Fruit fly (Drosophila melanogaster) whole organism, embryonic: Measurements from ENCODE around the gene Neurl4.
A peak's percentile ranks its signal among the peaks of the same experiment; 100 is the strongest.

ENCODE experiments used
- Bgb ChIP-seq: fragments of 200-800 bp; sonication (Bioruptor generic); IDR thresholded peaks from 2 replicates; pipeline ENCODE4 v1.3.6; 2022; ENCODE audit warnings: missing biosample characterization, missing genetic modification characterization; ENCODE audit not compliant: partially characterized antibody
- BtbVII ChIP-seq: fragments of 200-800 bp; sonication (Bioruptor generic); optimal IDR thresholded peaks from 3 replicates; lab custom pipeline; 2017; ENCODE audit warnings: missing biosample characterization, mild to moderate bottlenecking, missing genetic modification characterization
- CG10431 ChIP-seq: fragments of 200-800 bp; sonication (Bioruptor generic); optimal IDR thresholded peaks from 3 replicates; lab custom pipeline; 2018; ENCODE audit warnings: missing biosample characterization, mild to moderate bottlenecking, missing genetic modification characterization
- CG11247 ChIP-seq: fragments of 200-800 bp; sonication (Bioruptor generic); IDR thresholded peaks from 2 replicates; pipeline ENCODE4 v1.3.6; 2022; ENCODE audit warnings: missing biosample characterization, missing genetic modification characterization
- CG12744 ChIP-seq: fragments of 200-800 bp; sonication (Bioruptor generic); optimal IDR thresholded peaks from 2 replicates; lab custom pipeline; 2016; ENCODE audit warnings: missing biosample characterization, missing genetic modification characterization
- CG14441 ChIP-seq: fragments of 200-800 bp; sonication (Bioruptor generic); IDR thresholded peaks from 2 replicates; pipeline ENCODE4 v1.3.6; 2022; ENCODE audit warnings: missing biosample characterization, missing genetic modification characterization
- CG15479 ChIP-seq: fragments of 200-800 bp; sonication (Bioruptor generic); optimal IDR thresholded peaks from 3 replicates; lab custom pipeline; 2019; ENCODE audit warnings: missing biosample characterization, mild to moderate bottlenecking, missing genetic modification characterization, moderate library complexity
- CG1603 ChIP-seq: fragments of 200-800 bp; sonication (Bioruptor generic); optimal IDR thresholded peaks from 2 replicates; lab custom pipeline; 2019; ENCODE audit warnings: missing biosample characterization, mild to moderate bottlenecking, missing genetic modification characterization, moderate library complexity
- CG17361 ChIP-seq: fragments of 200-800 bp; sonication (Bioruptor generic); IDR thresholded peaks from 3 replicates; pipeline ENCODE4 v1.3.6; 2022; ENCODE audit warnings: missing biosample characterization, missing genetic modification characterization
- CG1792 ChIP-seq: fragments of 200-800 bp; sonication (Bioruptor generic); optimal IDR thresholded peaks from 2 replicates; lab custom pipeline; 2016; ENCODE audit warnings: missing biosample characterization, missing genetic modification characterization
- CG30020 ChIP-seq: fragments of 200-800 bp; optimal IDR thresholded peaks from 2 replicates; lab custom pipeline; 2019; ENCODE audit warnings: missing biosample characterization, mild to moderate bottlenecking, missing genetic modification characterization, moderate library complexity
- CG33557 ChIP-seq: fragments of 200-800 bp; sonication (Bioruptor generic); optimal IDR thresholded peaks from 2 replicates; lab custom pipeline; 2019; ENCODE audit warnings: missing biosample characterization, mild to moderate bottlenecking, missing genetic modification characterization, moderate library complexity
- CG3407 ChIP-seq: fragments of 200-800 bp; sonication (Bioruptor generic); optimal IDR thresholded peaks from 2 replicates; lab custom pipeline; 2018; ENCODE audit warnings: missing biosample characterization, mild to moderate bottlenecking, missing genetic modification characterization
- CG34422 ChIP-seq: fragments of 200-800 bp; sonication (Bioruptor generic); IDR thresholded peaks from 3 replicates; pipeline ENCODE4 v1.3.6; 2022; ENCODE audit warnings: missing biosample characterization, missing genetic modification characterization
- CG4707 ChIP-seq: fragments of 200-800 bp; sonication (Bioruptor generic); optimal IDR thresholded peaks from 2 replicates; lab custom pipeline; 2018; ENCODE audit warnings: missing biosample characterization, mild to moderate bottlenecking, missing genetic modification characterization, moderate library complexity
- CG7556 ChIP-seq: fragments of 200-800 bp; sonication (Bioruptor generic); optimal IDR thresholded peaks from 2 replicates; lab custom pipeline; 2017; ENCODE audit warnings: missing biosample characterization, mild to moderate bottlenecking, missing genetic modification characterization
- CG7839 ChIP-seq: fragments of 200-800 bp; sonication (Bioruptor generic); optimal IDR thresholded peaks from 3 replicates; lab custom pipeline; 2018; ENCODE audit warnings: missing biosample characterization, mild to moderate bottlenecking, missing genetic modification characterization, moderate library complexity
- CG8089 ChIP-seq: fragments of 200-800 bp; sonication (Bioruptor generic); optimal IDR thresholded peaks from 3 replicates; lab custom pipeline; 2016; ENCODE audit warnings: missing biosample characterization, missing genetic modification characterization
- CG9215 ChIP-seq: fragments of 200-800 bp; sonication (Bioruptor generic); IDR thresholded peaks from 2 replicates; pipeline ENCODE4 v1.3.6; 2022; ENCODE audit warnings: missing biosample characterization, missing genetic modification characterization
- CG9437 ChIP-seq: fragments of 200-800 bp; sonication (Bioruptor generic); optimal IDR thresholded peaks from 2 replicates; lab custom pipeline; 2018; ENCODE audit warnings: missing biosample characterization, mild to moderate bottlenecking, missing genetic modification characterization
- Chrac-16 ChIP-seq: fragments of 200-800 bp; sonication (Bioruptor generic); optimal IDR thresholded peaks from 3 replicates; lab custom pipeline; 2016; ENCODE audit warnings: missing biosample characterization, missing genetic modification characterization
- D ChIP-seq, 2 experiments: fragments of 200-800 bp in 1 of 2; fragments of >200 bp in 1 of 2; sonication (Bioruptor generic) in 1 of 2; optimal IDR thresholded peaks; 2 replicates in 1 of 2; 3 replicates in 1 of 2; lab custom pipeline; 2017; ENCODE audit warnings: mild to moderate bottlenecking in 1 of 2, missing biosample characterization in 1 of 2, missing genetic modification characterization in 1 of 2, missing genetic modification reagents in 1 of 2
- Dek ChIP-seq: fragments of 200-800 bp; sonication (Bioruptor generic); optimal IDR thresholded peaks from 3 replicates; lab custom pipeline; 2019; ENCODE audit warnings: missing biosample characterization, mild to moderate bottlenecking, missing genetic modification characterization, moderate library complexity
- Dip2 ChIP-seq: fragments of 200-800 bp; sonication (Bioruptor generic); IDR thresholded peaks from 2 replicates; pipeline ENCODE4 v1.3.6; 2022; ENCODE audit warnings: missing biosample characterization, missing genetic modification characterization
- Doc2 ChIP-seq: fragments of 200-800 bp; sonication (Bioruptor generic); IDR thresholded peaks from 2 replicates; pipeline ENCODE4 v1.3.6; 2022; ENCODE audit warnings: missing biosample characterization, missing genetic modification characterization
- E2f1 ChIP-seq: fragments of 200-800 bp; sonication (Bioruptor generic); IDR thresholded peaks from 2 replicates; pipeline ENCODE4 v1.3.6; 2022; ENCODE audit warnings: missing biosample characterization, missing genetic modification characterization
- HLHmδ ChIP-seq: fragments of 200-800 bp; sonication (Bioruptor generic); optimal IDR thresholded peaks from 2 replicates; lab custom pipeline; 2018; ENCODE audit warnings: missing biosample characterization, mild to moderate bottlenecking, missing genetic modification characterization, moderate library complexity
- Hand ChIP-seq: fragments of 200-800 bp; sonication (Bioruptor generic); optimal IDR thresholded peaks from 2 replicates; lab custom pipeline; 2017; ENCODE audit warnings: mild to moderate bottlenecking, missing biosample characterization, missing genetic modification reagents, missing genetic modification characterization
- Jarid2 ChIP-seq: fragments of 200-800 bp; sonication (Bioruptor generic); optimal IDR thresholded peaks from 3 replicates; lab custom pipeline; 2017; ENCODE audit warnings: mild to moderate bottlenecking, missing biosample characterization, missing genetic modification reagents, missing genetic modification characterization
- Nf-YA ChIP-seq: fragments of 200-800 bp; sonication (Bioruptor generic); IDR thresholded peaks from 2 replicates; pipeline ENCODE4 v1.3.6; 2022; ENCODE audit warnings: missing biosample characterization, missing genetic modification characterization
- Nf-YC ChIP-seq: fragments of 200-800 bp; optimal IDR thresholded peaks from 3 replicates; lab custom pipeline; 2019; ENCODE audit warnings: missing biosample characterization, mild to moderate bottlenecking, missing genetic modification characterization, moderate library complexity
- Pdp1 ChIP-seq, 2 experiments: fragments of 200-800 bp; sonication (Bioruptor generic); optimal IDR thresholded peaks; 3 replicates each; lab custom pipeline; 2016; ENCODE audit warnings: missing biosample characterization in 2 of 2, missing genetic modification characterization in 2 of 2, mild to moderate bottlenecking in 1 of 2, moderate library complexity in 1 of 2
- Stat92E ChIP-seq, 3 experiments: fragments of >200 bp in 2 of 3; fragments of 200-800 bp in 1 of 3; sonication (Bioruptor generic) in 1 of 3; optimal IDR thresholded peaks; 2 replicates each; lab custom pipeline; 2017 to 2019; ENCODE audit warnings: missing biosample characterization in 3 of 3, missing genetic modification characterization in 3 of 3, mild to moderate bottlenecking in 1 of 3, moderate library complexity in 1 of 3
- cad ChIP-seq: fragments of >200 bp; optimal IDR thresholded peaks from 2 replicates; lab custom pipeline; 2017; ENCODE audit warnings: missing biosample characterization, missing genetic modification characterization
- croc ChIP-seq: fragments of 200-800 bp; sonication (Bioruptor generic); conservative IDR thresholded peaks from 3 replicates; pipeline ENCODE4 v1.3.6; 2022; ENCODE audit warnings: missing biosample characterization, missing genetic modification characterization
- crol ChIP-seq: fragments of 200-800 bp; sonication (Bioruptor generic); IDR thresholded peaks from 2 replicates; pipeline ENCODE4 v1.3.6; 2022; ENCODE audit warnings: missing biosample characterization, missing genetic modification characterization
- dysf ChIP-seq: fragments of 200-800 bp; sonication (Bioruptor generic); IDR thresholded peaks from 3 replicates; pipeline ENCODE4 v1.3.6; 2022; ENCODE audit warnings: missing biosample characterization, missing genetic modification characterization
- hth ChIP-seq: fragments of >200 bp; optimal IDR thresholded peaks from 2 replicates; lab custom pipeline; 2017; ENCODE audit warnings: inconsistent platforms
- jigr1 ChIP-seq: fragments of 200-800 bp; sonication (Bioruptor generic); IDR thresholded peaks from 3 replicates; pipeline ENCODE4 v1.3.6; 2022; ENCODE audit warnings: missing biosample characterization, missing genetic modification characterization
- kay ChIP-seq: fragments of 200-800 bp; sonication (Bioruptor generic); optimal IDR thresholded peaks from 2 replicates; lab custom pipeline; 2016; ENCODE audit warnings: missing biosample characterization, missing genetic modification characterization
- odd ChIP-seq: fragments of 200-800 bp; sonication (Bioruptor generic); optimal IDR thresholded peaks from 2 replicates; lab custom pipeline; 2017; ENCODE audit warnings: missing biosample characterization, mild to moderate bottlenecking, missing genetic modification characterization
- pb ChIP-seq: fragments of 200-800 bp; sonication (Bioruptor generic); optimal IDR thresholded peaks from 3 replicates; lab custom pipeline; 2016; ENCODE audit warnings: missing biosample characterization, missing genetic modification characterization
- pita ChIP-seq: fragments of 200-800 bp; sonication (Bioruptor generic); optimal IDR thresholded peaks from 2 replicates; lab custom pipeline; 2017; ENCODE audit warnings: missing biosample characterization, mild to moderate bottlenecking, missing genetic modification characterization
- psq ChIP-seq: fragments of 200-800 bp; sonication (Bioruptor generic); optimal IDR thresholded peaks from 2 replicates; lab custom pipeline; 2017; ENCODE audit warnings: missing biosample characterization, missing genetic modification characterization
- so ChIP-seq: fragments of 200-800 bp; sonication (Bioruptor generic); IDR thresholded peaks from 3 replicates; pipeline ENCODE4 v1.3.6; 2022; ENCODE audit warnings: missing biosample characterization, missing genetic modification characterization
- stwl ChIP-seq: fragments of 200-800 bp; sonication (Bioruptor generic); optimal IDR thresholded peaks from 3 replicates; lab custom pipeline; 2018; ENCODE audit warnings: missing biosample characterization, mild to moderate bottlenecking, missing genetic modification characterization, moderate library complexity
- tap ChIP-seq: fragments of 200-800 bp; optimal IDR thresholded peaks from 3 replicates; lab custom pipeline; 2019; ENCODE audit warnings: missing biosample characterization, mild to moderate bottlenecking, missing genetic modification characterization, moderate library complexity
- tx ChIP-seq: fragments of 200-800 bp; sonication (Bioruptor generic); optimal IDR thresholded peaks from 2 replicates; lab custom pipeline; 2016; ENCODE audit warnings: missing biosample characterization, missing genetic modification characterization
- z ChIP-seq: fragments of 200-800 bp; sonication (Bioruptor generic); IDR thresholded peaks from 3 replicates; pipeline ENCODE4 v1.3.6; 2022; ENCODE audit warnings: missing biosample characterization, missing genetic modification characterization

The Neurl4 gene

DNA sequence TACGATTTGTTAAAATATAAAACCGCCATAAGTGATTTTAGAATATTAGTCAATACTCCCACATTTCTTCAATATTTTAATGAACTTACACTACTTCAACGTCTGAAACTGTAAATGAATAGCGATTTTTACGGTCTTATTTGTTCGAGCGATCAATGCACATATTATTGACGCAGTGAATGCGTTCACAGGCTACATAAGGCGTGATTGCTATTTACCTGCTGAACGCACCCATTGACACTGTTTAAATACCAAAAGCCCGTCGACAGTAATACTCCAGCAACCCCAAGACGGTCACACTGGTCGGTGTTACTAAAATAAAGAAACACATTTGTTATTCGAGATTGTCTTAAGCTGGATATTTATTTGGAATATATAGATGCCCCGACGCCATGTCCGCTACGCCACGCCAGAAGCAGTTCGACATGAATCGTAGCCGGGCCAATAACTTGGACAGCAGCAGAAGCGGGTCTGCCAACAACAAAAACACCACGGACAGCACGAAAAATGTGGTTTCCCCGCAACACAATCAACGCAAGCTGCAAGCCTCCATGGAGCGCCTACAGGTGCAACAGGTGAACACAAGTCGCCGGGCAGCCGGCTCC, 1.4 kb upstream of the Neurl4 start, which contains the start of gene CG6833 (continued):
- TF ChIP-seq Nf-YC (tag; lab: Kevin White, UChicago) (peak; percentile 50), Dip2 (no peak), BtbVII (GFP tag; lab: Kevin White, UChicago) (no peak), CG3407 (GFP tag; lab: Kevin White, UChicago) (no peak), CG7839 (tag; lab: Kevin White, UChicago) (peak; percentile 67), crol (GFP tag; lab: Robert Waterston, UW) (no peak), dysf (GFP tag; lab: Robert Waterston, UW) (peak; percentile 81), Stat92E (GFP tag; optimal IDR thresholded peaks at IDR 0.05; lab: Kevin White, UChicago) (no peak), odd (no peak), D (optimal IDR thresholded peaks at IDR 0.05; lab: Kevin White, UChicago) (no peak), D (GFP tag; optimal IDR thresholded peaks at IDR 0.05; lab: Kevin White, UChicago) (peak; percentile 58), CG30020 (tag; lab: Kevin White, UChicago) (peak; percentile 61), Dek (tag; lab: Kevin White, UChicago) (peak; percentile 37), Chrac-16 (peak; percentile 51), croc (GFP tag; lab: Robert Waterston, UW) (peak; percentile 53; the same call in 2 of the 3 replicates), so (GFP tag; lab: Robert Waterston, UW) (peak; percentile 71; the same call in 1 of the 3 replicates), CG1603 (tag; lab: Kevin White, UChicago) (peak; percentile 83), CG12744 (GFP tag; lab: Kevin White, UChicago) (peak; percentile 38), cad (no peak), pb (GFP tag; lab: Kevin White, UChicago) (peak; percentile 77), kay (GFP tag; lab: Kevin White, UChicago) (peak; percentile 33), CG1792 (GFP tag; lab: Kevin White, UChicago) (peak; percentile 70), tx (peak; percentile 42), Pdp1 (GFP tag; optimal IDR thresholded peaks at IDR 0.05; lab: Kevin White, UChicago) (peak; percentile 72 to 73), E2f1 (GFP tag; lab: Robert Waterston, UW) (peak; percentile 74), stwl (tag; lab: Kevin White, UChicago) (peak; percentile 40), CG14441 (peak; percentile 84), CG8089 (no peak), HLHmδ (GFP tag; lab: Kevin White, UChicago) (no peak), CG9215 (peak; percentile 68), CG10431 (GFP tag; lab: Kevin White, UChicago) (no peak), Doc2 (GFP tag; lab: Robert Waterston, UW) (no peak), psq (GFP tag; lab: Kevin White, UChicago) (no peak), CG7556 (peak; percentile 4), CG33557 (no peak), CG9437 (GFP tag; lab: Kevin White, UChicago) (peak; percentile 23), pita (GFP tag; lab: Kevin White, UChicago) (no peak), z (GFP tag; lab: Robert Waterston, UW) (no peak), jigr1 (GFP tag; lab: Robert Waterston, UW) (0 out of 3 replicates have a peak, but pooled peaks have one; percentile 24), Hand (GFP tag; lab: Kevin White, UChicago) (no peak), Jarid2 (GFP tag; lab: Kevin White, UChicago) (no peak), Bgb (GFP tag; lab: Robert Waterston, UW) (no peak), Nf-YA (GFP tag; lab: Robert Waterston, UW) (no peak; the same call in 1 of the 2 replicates), CG34422 (GFP tag; lab: Robert Waterston, UW) (peak; percentile 88), CG15479 (GFP tag; lab: Kevin White, UChicago) (no peak), hth (lab: Kevin White, UChicago) (no peak), CG11247 (peak; percentile 82), tap (tag; lab: Kevin White, UChicago) (no peak), CG17361 (peak; percentile 68), CG4707 (GFP tag; lab: Kevin White, UChicago) (peak; percentile 20)
